Fruit fly (Drosophila melanogaster): Measurements from ENCODE around the gene Jasper.

Gene Jasper

dm6 chr3R:30058057-30058868 is 5.9 kb downstream of the Jasper start, which contains the start of gene sima (continued):
- peak; percentile 32 for TF ChIP-seq sug (tag; optimal IDR thresholded peaks at IDR 0.05)
- TF ChIP-seq maf-S (GFP tag; optimal IDR thresholded peaks at IDR 0.05), result peak; percentile 55
- TF ChIP-seq p53 (GFP tag; optimal IDR thresholded peaks at IDR 0.05), result peak; percentile 27
- TF ChIP-seq Dp (GFP tag; optimal IDR thresholded peaks at IDR 0.05), result peak; percentile 21
- TF ChIP-seq odd (GFP tag; optimal IDR thresholded peaks at IDR 0.05), result no peak
- no peak for TF ChIP-seq Poxn (GFP tag; IDR thresholded peaks at IDR 0.05)
- no peak for TF ChIP-seq CG3726 (GFP tag; IDR thresholded peaks at IDR 0.05)
- no peak for TF ChIP-seq danr (GFP tag; IDR thresholded peaks at IDR 0.05)
- peak; percentile 17 for TF ChIP-seq Blimp-1 (GFP tag; optimal IDR thresholded peaks at IDR 0.05)
- no peak for TF ChIP-seq eve (GFP tag; optimal IDR thresholded peaks at IDR 0.05)
- TF ChIP-seq CG17829 (tag; optimal IDR thresholded peaks at IDR 0.05), result peak; percentile 38
- peak; percentile 43 for TF ChIP-seq cwo (GFP tag; optimal IDR thresholded peaks at IDR 0.05)
- TF ChIP-seq CkIIα-i1 (GFP tag; IDR thresholded peaks at IDR 0.05), result no peak
- peak; percentile 1 for TF ChIP-seq CG9817 (tag; optimal IDR thresholded peaks at IDR 0.05)
- no peak for TF ChIP-seq Lpt (GFP tag; optimal IDR thresholded peaks at IDR 0.05)
- TF ChIP-seq Atf3 (GFP tag; optimal IDR thresholded peaks at IDR 0.05), result no peak
- no peak for TF ChIP-seq zen (tag; optimal IDR thresholded peaks at IDR 0.05)
- no peak for TF ChIP-seq fd102C (GFP tag; optimal IDR thresholded peaks at IDR 0.05)
- peak; percentile 47 for TF ChIP-seq Vsx1 (GFP tag; optimal IDR thresholded peaks at IDR 0.05)
- no peak for TF ChIP-seq CG14965 (GFP tag; optimal IDR thresholded peaks at IDR 0.05; ENCODE audit: borderline replicate concordance)
- TF ChIP-seq Camta (GFP tag; optimal IDR thresholded peaks at IDR 0.05), result peak; percentile 30
- no peak for TF ChIP-seq Hey (tag; optimal IDR thresholded peaks at IDR 0.05)
- no peak for TF ChIP-seq ara (GFP tag; IDR thresholded peaks at IDR 0.05)
- TF ChIP-seq hb (GFP tag; IDR thresholded peaks at IDR 0.05; ENCODE audit: partially characterized antibody), result no peak
- peak; percentile 57 for TF ChIP-seq NK7.1 (GFP tag; optimal IDR thresholded peaks at IDR 0.05)
- peak; percentile 86 for TF ChIP-seq CG4617 (GFP tag; optimal IDR thresholded peaks at IDR 0.05; ENCODE audit: borderline replicate concordance)
- no peak for TF ChIP-seq CG6683 (GFP tag; optimal IDR thresholded peaks at IDR 0.05)
- TF ChIP-seq HmgZ (tag; optimal IDR thresholded peaks at IDR 0.05), result peak; percentile 61
- no peak for TF ChIP-seq jing (GFP tag; optimal IDR thresholded peaks at IDR 0.05)
- no peak for TF ChIP-seq CG16813 (GFP tag; IDR thresholded peaks at IDR 0.05; ENCODE audit: partially characterized antibody)
- no peak for TF ChIP-seq inv (GFP tag; IDR thresholded peaks at IDR 0.05; ENCODE audit: partially characterized antibody)
- no peak for TF ChIP-seq HLH3B (GFP tag; IDR thresholded peaks at IDR 0.05)
- TF ChIP-seq tup (GFP tag; optimal IDR thresholded peaks at IDR 0.05), result no peak
- TF ChIP-seq crol (GFP tag; IDR thresholded peaks at IDR 0.05), result no peak
- TF ChIP-seq Sox102F (GFP tag; optimal IDR thresholded peaks at IDR 0.05), result no peak
- peak; percentile 9 for TF ChIP-seq pfk (GFP tag; optimal IDR thresholded peaks at IDR 0.05)
- 0 out of 3 replicates have a peak, but pooled peaks have one; percentile 34 for TF ChIP-seq CG11695 (GFP tag; IDR thresholded peaks at IDR 0.05)
- TF ChIP-seq insv (GFP tag; optimal IDR thresholded peaks at IDR 0.05), result no peak
- TF ChIP-seq CG3281 (GFP tag; optimal IDR thresholded peaks at IDR 0.05), result no peak
- peak; percentile 57 for TF ChIP-seq Xbp1 (GFP tag; optimal IDR thresholded peaks at IDR 0.05)
- peak; percentile 58 for TF ChIP-seq CG13624 (GFP tag; optimal IDR thresholded peaks at IDR 0.05)
- TF ChIP-seq run (tag; optimal IDR thresholded peaks at IDR 0.05), result no peak
- no peak for TF ChIP-seq CG12942 (GFP tag; optimal IDR thresholded peaks at IDR 0.05)
- peak; percentile 3 for TF ChIP-seq tap (tag; optimal IDR thresholded peaks at IDR 0.05)
- TF ChIP-seq CG8765 (GFP tag; IDR thresholded peaks at IDR 0.05), result no peak
- no peak for TF ChIP-seq sisA (GFP tag; IDR thresholded peaks at IDR 0.05)
- no peak for TF ChIP-seq z (GFP tag; IDR thresholded peaks at IDR 0.05)
- TF ChIP-seq grn (GFP tag; optimal IDR thresholded peaks at IDR 0.05), result no peak
- TF ChIP-seq Taf1 (GFP tag; IDR thresholded peaks at IDR 0.05), result 0 out of 2 replicates have a peak, but pooled peaks have one; percentile 33
